Worm (Caenorhabditis elegans) whole organism, L4/young adult: Measurements from ENCODE around the gene F49E12.7.

Experiments used
- W03F9.2 ChIP-seq: fragments of 150-350 bp; optimal IDR thresholded peaks from 2 replicates; lab custom pipeline; 2014; ENCODE audit warnings: missing biosample characterization, missing genetic modification characterization
- dao-5 ChIP-seq: sonication (generic microtip); optimal IDR thresholded peaks from 2 replicates; lab custom pipeline; 2016; ENCODE audit warnings: missing genotype, missing genetic modification characterization, moderate library complexity, missing compliant biosample characterization
- him-1 ChIP-seq: sonication (generic microtip); optimal IDR thresholded peaks from 2 replicates; lab custom pipeline; 2016; ENCODE audit warnings: missing genotype, missing genetic modification reagents, missing genetic modification characterization, missing compliant biosample characterization

F49E12.7 gene

ce11 chrII:8360453-8360852, 35.5 kb downstream of the F49E12.7 start, which contains the start of gene M195.2:
TSS of gene M195.2 (plus strand) at chrII:8360753.
- TF ChIP-seq W03F9.2 (tag; lab: Kevin White, UChicago): no peak
- no peak for TF ChIP-seq him-1 (tag; lab: Kevin White, UChicago)
- TF ChIP-seq dao-5 (tag; lab: Kevin White, UChicago): no peak

- TF ChIP-seq him-1 (tag; lab: Kevin White, UChicago) (no peak), dao-5 (tag; lab: Kevin White, UChicago) (no peak), W03F9.2 (tag; lab: Kevin White, UChicago) (no peak)
These were observed 36.6 kb downstream of the F49E12.7 start, which contains the start of gene col-77 for ce11 chrII:8359350-8359749. TSS of gene col-77 (minus strand) at chrII:8359381.

- no peak for TF ChIP-seq dao-5 (tag; lab: Kevin White, UChicago)
These were observed 37.5 kb downstream of the F49E12.7 start for ce11 chrII:8358466-8358865.

- TF ChIP-seq dao-5 (tag; lab: Kevin White, UChicago): no peak
- no peak for TF ChIP-seq him-1 (tag; lab: Kevin White, UChicago)
- no peak for TF ChIP-seq W03F9.2 (tag; lab: Kevin White, UChicago)
These were observed 41.6 kb downstream of the F49E12.7 start, which contains the start of gene C26D10.6 for ce11 chrII:8354233-8354750. TSS of gene C26D10.6 (minus strand) at chrII:8354700.

- TF ChIP-seq dao-5 (tag; lab: Kevin White, UChicago) (no peak), W03F9.2 (tag; lab: Kevin White, UChicago) (no peak), him-1 (tag; lab: Kevin White, UChicago) (no peak)
These were observed 42.7 kb downstream of the F49E12.7 start for ce11 chrII:8353288-8353687.

- no peak for TF ChIP-seq him-1 (tag; lab: Kevin White, UChicago)
- TF ChIP-seq dao-5 (tag; lab: Kevin White, UChicago): no peak
- no peak for TF ChIP-seq W03F9.2 (tag; lab: Kevin White, UChicago)
These were observed 49.6 kb downstream of the F49E12.7 start, which contains the start of gene eff-1 for ce11 chrII:8346384-8346783. TSS of gene eff-1 (plus strand) at chrII:8346684.

- no peak for TF ChIP-seq W03F9.2 (tag; lab: Kevin White, UChicago)
- TF ChIP-seq him-1 (tag; lab: Kevin White, UChicago): no peak
- TF ChIP-seq dao-5 (tag; lab: Kevin White, UChicago): no peak
These were observed 50.3 kb downstream of the F49E12.7 start for ce11 chrII:8345613-8346012.
